Worm (Caenorhabditis elegans) whole organism, midembryonic: ENCODE results near the gene W06B4.1.

Source experiments
- T22C8.4 ChIP-seq: fragments of 200-800 bp; sonication (Bioruptor generic); IDR thresholded peaks from 2 replicates; pipeline ENCODE4 v1.3.6; 2022; ENCODE audit warnings: missing genetic modification characterization, missing compliant biosample characterization
- cog-1 ChIP-seq: sonication (generic microtip); optimal IDR thresholded peaks from 2 replicates; lab custom pipeline; 2016; ENCODE audit warnings: missing genetic modification characterization, missing compliant biosample characterization
- flt-1 ChIP-seq: fragments of 200-800 bp; sonication (Bioruptor generic); IDR thresholded peaks from 2 replicates; pipeline ENCODE4 v1.3.6; 2022; ENCODE audit warnings: missing genetic modification characterization, missing compliant biosample characterization
- klf-2 ChIP-seq: fragments of 200-800 bp; sonication (Bioruptor generic); conservative IDR thresholded peaks from 2 replicates; pipeline ENCODE4 v1.3.6; 2022; ENCODE audit warnings: missing genetic modification reagents, missing genetic modification characterization, missing compliant biosample characterization
- med-1 ChIP-seq: sonication (generic microtip); optimal IDR thresholded peaks from 2 replicates; lab custom pipeline; 2017; ENCODE audit warnings: missing genetic modification characterization, mild to moderate bottlenecking, missing compliant biosample characterization, antibody characterized with exemption, missing genetic modification reagents; ENCODE audit not compliant: insufficient read depth
- ref-1 ChIP-seq: fragments of 200-800 bp; sonication (Bioruptor generic); conservative IDR thresholded peaks from 2 replicates; pipeline ENCODE4 v1.3.6; 2022; ENCODE audit warnings: missing genetic modification reagents, missing genetic modification characterization, missing compliant biosample characterization
- tab-1 ChIP-seq: fragments of 200-800 bp; sonication (Bioruptor generic); IDR thresholded peaks from 2 replicates; pipeline ENCODE4 v1.3.6; 2022; ENCODE audit warnings: missing genetic modification characterization, missing compliant biosample characterization
- ztf-23 ChIP-seq: fragments of 200-800 bp; sonication (Bioruptor generic); IDR thresholded peaks from 2 replicates; pipeline ENCODE4 v1.3.6; 2022; ENCODE audit warnings: missing genetic modification reagents, missing genetic modification characterization, missing compliant biosample characterization
- ztf-29 ChIP-seq: fragments of 200-800 bp; sonication (Bioruptor generic); IDR thresholded peaks from 2 replicates; pipeline ENCODE4 v1.3.6; 2022; ENCODE audit warnings: missing genetic modification reagents, missing genetic modification characterization, missing compliant biosample characterization

Gene W06B4.1

ce11 chrII:4470972-4471645 is at the start of gene W06B4.1:
TSS of gene W06B4.1 (plus strand) at chrII:4471595.
- TF ChIP-seq ztf-23 (GFP tag; lab: Robert Waterston, UW) (no peak), cog-1 (tag; lab: Kevin White, UChicago) (no peak), flt-1 (GFP tag; lab: Robert Waterston, UW) (no peak), med-1 (GFP tag; lab: Kevin White, UChicago) (no peak), ztf-29 (GFP tag; lab: Robert Waterston, UW) (no peak), ref-1 (GFP tag; lab: Robert Waterston, UW) (no peak), tab-1 (GFP tag; lab: Robert Waterston, UW) (no peak), klf-2 (GFP tag; lab: Robert Waterston, UW) (no peak), T22C8.4 (GFP tag; lab: Robert Waterston, UW) (no peak)

DNA sequence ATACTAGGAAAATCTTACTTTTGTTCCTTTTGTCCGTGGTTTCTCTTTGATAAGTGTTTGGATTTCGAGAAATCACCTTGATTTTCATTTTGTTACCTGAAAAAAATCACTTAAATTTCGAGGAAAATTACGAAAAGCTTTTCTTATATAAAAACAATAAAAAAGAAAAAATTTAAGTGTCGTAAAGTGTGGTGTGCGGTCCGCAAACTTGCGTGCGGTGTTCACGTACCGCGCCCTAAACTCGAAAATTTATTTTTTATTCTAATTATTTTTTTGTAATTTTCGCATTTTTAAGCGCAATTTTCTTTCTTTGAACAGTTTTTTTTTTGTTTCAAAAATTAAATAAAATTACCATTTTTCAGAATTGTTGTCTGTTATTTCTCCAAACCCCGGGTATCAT is 46.6 kb upstream of the W06B4.1 start, which contains the start of the genes dcaf-13 and toe-1:
dcaf-13 (minus strand) TSS at position 96 of the 400 bp plus-strand sequence.
toe-1 (plus strand) TSS at position 361 of the 400 bp plus-strand sequence.
- TF ChIP-seq ref-1 (GFP tag; lab: Robert Waterston, UW) (no peak), tab-1 (GFP tag; lab: Robert Waterston, UW) (no peak), med-1 (GFP tag; lab: Kevin White, UChicago) (no peak), T22C8.4 (GFP tag; lab: Robert Waterston, UW) (no peak), cog-1 (tag; lab: Kevin White, UChicago) (no peak), klf-2 (GFP tag; lab: Robert Waterston, UW) (no peak), flt-1 (GFP tag; lab: Robert Waterston, UW) (no peak), ztf-29 (GFP tag; lab: Robert Waterston, UW) (no peak), ztf-23 (GFP tag; lab: Robert Waterston, UW) (no peak)

- TF ChIP-seq med-1 (GFP tag; lab: Kevin White, UChicago) (no peak), ztf-29 (GFP tag; lab: Robert Waterston, UW) (no peak), ztf-23 (GFP tag; lab: Robert Waterston, UW) (no peak), klf-2 (GFP tag; lab: Robert Waterston, UW) (no peak), T22C8.4 (GFP tag; lab: Robert Waterston, UW) (no peak), cog-1 (tag; lab: Kevin White, UChicago) (no peak), ref-1 (GFP tag; lab: Robert Waterston, UW) (no peak), tab-1 (GFP tag; lab: Robert Waterston, UW) (no peak), flt-1 (GFP tag; lab: Robert Waterston, UW) (no peak)
Measured at ce11 chrII:4428121-4428520, 43.3 kb upstream of the W06B4.1 start.

DNA sequence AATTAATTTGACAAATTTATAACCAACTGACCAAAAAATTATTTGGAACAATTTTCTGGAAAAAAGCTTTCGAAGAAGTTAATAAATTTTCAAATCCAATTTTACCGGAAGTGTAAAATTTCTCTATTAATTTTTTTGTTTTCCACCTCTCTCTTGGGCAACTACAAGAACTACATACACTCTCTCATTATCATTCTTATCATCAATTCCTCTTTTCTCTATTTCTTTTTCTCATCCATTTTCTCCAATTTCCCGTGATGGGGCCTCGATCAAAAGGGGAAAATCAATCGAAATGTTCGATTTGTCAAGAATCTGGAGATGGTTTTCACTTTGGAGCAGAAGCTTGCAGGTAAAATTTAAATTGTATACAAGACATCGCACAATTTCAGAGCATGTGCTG is 38.2 kb upstream of the W06B4.1 start, which contains the start of gene nhr-109:
nhr-109 (plus strand) TSS at position 222 of the 400 bp plus-strand sequence.
- TF ChIP-seq cog-1 (tag; lab: Kevin White, UChicago) = no peak
- TF ChIP-seq med-1 (GFP tag; lab: Kevin White, UChicago) = no peak
- TF ChIP-seq klf-2 (GFP tag; lab: Robert Waterston, UW) = no peak
- TF ChIP-seq flt-1 (GFP tag; lab: Robert Waterston, UW) = no peak
- TF ChIP-seq T22C8.4 (GFP tag; lab: Robert Waterston, UW) = no peak
- no peak for TF ChIP-seq ztf-29 (GFP tag; lab: Robert Waterston, UW)
- TF ChIP-seq ztf-23 (GFP tag; lab: Robert Waterston, UW) = no peak
- TF ChIP-seq ref-1 (GFP tag; lab: Robert Waterston, UW) = no peak
- TF ChIP-seq tab-1 (GFP tag; lab: Robert Waterston, UW) = no peak

- TF ChIP-seq tab-1 (GFP tag; lab: Robert Waterston, UW) = no peak
- no peak for TF ChIP-seq ztf-23 (GFP tag; lab: Robert Waterston, UW)
- no peak for TF ChIP-seq med-1 (GFP tag; lab: Kevin White, UChicago)
- no peak for TF ChIP-seq flt-1 (GFP tag; lab: Robert Waterston, UW)
- TF ChIP-seq T22C8.4 (GFP tag; lab: Robert Waterston, UW) = no peak
- TF ChIP-seq ref-1 (GFP tag; lab: Robert Waterston, UW) = no peak
- no peak for TF ChIP-seq cog-1 (tag; lab: Kevin White, UChicago)
- TF ChIP-seq ztf-29 (GFP tag; lab: Robert Waterston, UW) = no peak
Measured at ce11 chrII:4434278-4434677, 37.1 kb upstream of the W06B4.1 start.

DNA sequence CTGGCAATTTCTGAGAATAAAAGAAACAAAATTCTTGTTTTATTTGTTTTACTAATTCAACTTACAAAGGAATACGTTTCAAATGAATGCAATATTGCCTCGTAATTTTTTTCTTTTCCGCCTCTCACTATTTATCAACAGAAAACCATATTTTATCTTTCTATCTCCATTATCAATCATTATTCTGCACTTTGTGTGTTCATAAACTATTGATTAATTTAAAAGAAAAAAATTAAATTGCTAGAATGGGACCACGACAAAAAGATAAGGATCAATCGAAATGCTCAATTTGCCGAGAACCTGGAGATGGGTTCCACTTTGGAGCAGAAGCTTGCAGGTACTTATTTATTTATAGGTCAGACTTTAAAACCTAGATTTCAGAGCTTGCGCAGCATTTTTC is 36.3 kb upstream of the W06B4.1 start, which contains the start of gene nhr-273:
nhr-273 (plus strand) TSS at position 167 of the 400 bp plus-strand sequence.
- no peak for TF ChIP-seq ref-1 (GFP tag; lab: Robert Waterston, UW)
- no peak for TF ChIP-seq tab-1 (GFP tag; lab: Robert Waterston, UW)
- TF ChIP-seq klf-2 (GFP tag; lab: Robert Waterston, UW) = no peak
- no peak for TF ChIP-seq T22C8.4 (GFP tag; lab: Robert Waterston, UW)
- no peak for TF ChIP-seq flt-1 (GFP tag; lab: Robert Waterston, UW)
- TF ChIP-seq ztf-23 (GFP tag; lab: Robert Waterston, UW) = no peak
- no peak for TF ChIP-seq med-1 (GFP tag; lab: Kevin White, UChicago)
- TF ChIP-seq ztf-29 (GFP tag; lab: Robert Waterston, UW) = no peak
- no peak for TF ChIP-seq cog-1 (tag; lab: Kevin White, UChicago)

DNA sequence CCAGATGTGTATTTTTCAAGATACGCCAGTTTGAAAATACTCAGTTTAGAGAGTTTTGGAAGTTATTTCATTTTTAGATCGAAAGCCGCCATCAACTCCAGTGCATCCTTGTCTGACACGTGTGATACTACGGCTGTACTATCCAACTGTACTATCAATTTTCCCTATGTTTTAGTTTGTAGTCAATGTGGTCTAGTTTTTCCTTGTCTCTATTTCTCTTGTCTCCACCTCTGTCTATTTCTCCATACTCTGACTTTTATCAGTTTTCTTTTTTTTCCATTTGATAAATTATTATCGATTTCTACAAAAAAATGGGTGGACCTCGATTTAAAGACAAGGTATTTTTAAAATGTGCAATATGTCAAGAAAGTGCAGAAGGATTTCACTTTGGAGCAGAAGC is 32.8 kb upstream of the W06B4.1 start, which contains the start of gene nhr-16:
nhr-16 (plus strand) TSS at position 205 of the 400 bp plus-strand sequence.
- TF ChIP-seq ref-1 (GFP tag; lab: Robert Waterston, UW) = no peak
- no peak for TF ChIP-seq T22C8.4 (GFP tag; lab: Robert Waterston, UW)
- no peak for TF ChIP-seq flt-1 (GFP tag; lab: Robert Waterston, UW)
- no peak for TF ChIP-seq ztf-23 (GFP tag; lab: Robert Waterston, UW)
- no peak for TF ChIP-seq tab-1 (GFP tag; lab: Robert Waterston, UW)
- TF ChIP-seq ztf-29 (GFP tag; lab: Robert Waterston, UW) = no peak
- TF ChIP-seq med-1 (GFP tag; lab: Kevin White, UChicago) = no peak
- no peak for TF ChIP-seq cog-1 (tag; lab: Kevin White, UChicago)
- no peak for TF ChIP-seq klf-2 (GFP tag; lab: Robert Waterston, UW)

- TF ChIP-seq med-1 (GFP tag; lab: Kevin White, UChicago) (no peak), tab-1 (GFP tag; lab: Robert Waterston, UW) (no peak), flt-1 (GFP tag; lab: Robert Waterston, UW) (no peak), ref-1 (GFP tag; lab: Robert Waterston, UW) (no peak), klf-2 (GFP tag; lab: Robert Waterston, UW) (no peak)
Measured at ce11 chrII:4441278-4441677, 30.1 kb upstream of the W06B4.1 start.
